In genomic region chrIV:11809708-11810114, ce11 we compare ENCODE assay signal across 2 worm cellular contexts.
A peak's percentile ranks its signal among the peaks of the same experiment; 100 is the strongest.
TF ChIP-seq lines count a peak whose summit lies in the region.

No protein-coding gene starts in this region.

TF ChIP-seq in whole organism, L2 larva, 48 proteins besides CTCF, POLR2A, EP300 and RAD21 (continued from another document):
- peak; percentile 53 for TF ChIP-seq blmp-1 (tag; optimal IDR thresholded peaks at IDR 0.05; lab: Kevin White, UChicago; ENCODE audit: insufficient read depth)
- TF ChIP-seq R02D3.7 (tag; optimal IDR thresholded peaks at IDR 0.05; lab: Kevin White, UChicago), result no peak
- TF ChIP-seq mdl-1 (tag; optimal IDR thresholded peaks at IDR 0.05; lab: Kevin White, UChicago), result peak; percentile 20 to 34
- peak; percentile 87 for TF ChIP-seq F13H6.1 (tag; optimal IDR thresholded peaks at IDR 0.05; lab: Kevin White, UChicago)
- peak; percentile 71 for TF ChIP-seq zag-1 (tag; optimal IDR thresholded peaks at IDR 0.05; lab: Kevin White, UChicago)
- TF ChIP-seq Y55F3AM.14 (GFP tag; optimal IDR thresholded peaks at IDR 0.05; lab: Kevin White, UChicago), result peak; percentile 76
- TF ChIP-seq snpc-4 (tag; optimal IDR thresholded peaks at IDR 0.05; lab: Kevin White, UChicago), result no peak
- TF ChIP-seq ZK546.5 (tag; optimal IDR thresholded peaks at IDR 0.05; lab: Kevin White, UChicago), result no peak
- TF ChIP-seq sma-9 (GFP tag; optimal IDR thresholded peaks at IDR 0.05; lab: Kevin White, UChicago), result peak; percentile 89
- TF ChIP-seq sma-9 (tag; optimal IDR thresholded peaks at IDR 0.05; lab: Kevin White, UChicago), result no peak
- no peak for TF ChIP-seq nhr-10 (tag; optimal IDR thresholded peaks at IDR 0.05; lab: Kevin White, UChicago)

TF ChIP-seq in whole organism, L4 larva, 104 proteins besides CTCF, POLR2A, EP300 and RAD21 (continued from another document):
- peak in 1 of 2 experiments; percentile 65 for TF ChIP-seq hif-1 (tag; optimal IDR thresholded peaks at IDR 0.05; lab: Kevin White, UChicago)
- no peak for TF ChIP-seq lir-3 (tag; optimal IDR thresholded peaks at IDR 0.05; lab: Kevin White, UChicago)
- peak; percentile 83 for TF ChIP-seq nhr-11 (tag; optimal IDR thresholded peaks at IDR 0.05; lab: Kevin White, UChicago)
- TF ChIP-seq nhr-41 (GFP tag; IDR thresholded peaks at IDR 0.05; lab: Robert Waterston, UW), result no peak
- TF ChIP-seq nhr-28 (tag; optimal IDR thresholded peaks at IDR 0.05; lab: Kevin White, UChicago), result peak; percentile 88
- TF ChIP-seq duxl-1 (tag; optimal IDR thresholded peaks at IDR 0.05; lab: Kevin White, UChicago; ENCODE audit: poor library complexity), result no peak
- no peak for TF ChIP-seq T26A8.4 (GFP tag; IDR thresholded peaks at IDR 0.05; lab: Robert Waterston, UW)
- peak; percentile 21 for TF ChIP-seq T20F7.1 (GFP tag; optimal IDR thresholded peaks at IDR 0.05; lab: Kevin White, UChicago)
- no peak for TF ChIP-seq ceh-62 (tag; optimal IDR thresholded peaks at IDR 0.05; lab: Kevin White, UChicago)
- TF ChIP-seq dmd-6 (GFP tag; IDR thresholded peaks at IDR 0.05; lab: Robert Waterston, UW), result peak; percentile 68
- TF ChIP-seq nhr-111 (GFP tag; optimal IDR thresholded peaks at IDR 0.05; lab: Kevin White, UChicago), result no peak
- no peak for TF ChIP-seq lim-7 (GFP tag; IDR thresholded peaks at IDR 0.05; lab: Robert Waterston, UW)
- peak; percentile 81; the same call in 1 of the 2 replicates for TF ChIP-seq hmg-1.1 (GFP tag; IDR thresholded peaks at IDR 0.05; lab: Robert Waterston, UW)
- no peak for TF ChIP-seq mxl-2 (GFP tag; conservative IDR thresholded peaks at IDR 0.05; lab: Robert Waterston, UW)
- no peak for TF ChIP-seq D1046.2 (GFP tag; IDR thresholded peaks at IDR 0.05; lab: Robert Waterston, UW)
- peak; percentile 58 for TF ChIP-seq zag-1 (tag; optimal IDR thresholded peaks at IDR 0.05; lab: Kevin White, UChicago)
- peak; percentile 75; the same call in 1 of the 2 replicates for TF ChIP-seq egl-43 (GFP tag; IDR thresholded peaks at IDR 0.05; lab: Robert Waterston, UW)
- no peak for TF ChIP-seq pqm-1 (tag; optimal IDR thresholded peaks at IDR 0.05; lab: Kevin White, UChicago)
- TF ChIP-seq set-16 (GFP tag; IDR thresholded peaks at IDR 0.05; lab: Robert Waterston, UW), result peak; percentile 52; the same call in 1 of the 2 replicates
- no peak for TF ChIP-seq madf-9 (GFP tag; conservative IDR thresholded peaks at IDR 0.05; lab: Robert Waterston, UW)
- TF ChIP-seq unc-62 (GFP tag; optimal IDR thresholded peaks at IDR 0.05 in 1 of 2; lab: Kevin White, UChicago), result peak in 1 of 2 experiments; percentile 94
- TF ChIP-seq unc-62 (tag; optimal IDR thresholded peaks at IDR 0.05; lab: Kevin White, UChicago), result no peak
- no peak for TF ChIP-seq ztf-7 (tag; optimal IDR thresholded peaks at IDR 0.05; lab: Kevin White, UChicago)
- TF ChIP-seq cey-2 (tag; optimal IDR thresholded peaks at IDR 0.05; lab: Kevin White, UChicago; ENCODE audit: borderline replicate concordance, insufficient read depth), result peak; percentile 45
- peak; percentile 85 for TF ChIP-seq hlh-11 (tag; optimal IDR thresholded peaks at IDR 0.05; lab: Kevin White, UChicago)
- TF ChIP-seq aha-1 (tag; lab: Kevin White, UChicago), result peak; percentile 99
- TF ChIP-seq Y105C5A.15 (GFP tag; IDR thresholded peaks at IDR 0.05; lab: Robert Waterston, UW), result no peak
- TF ChIP-seq R02D3.7 (tag; optimal IDR thresholded peaks at IDR 0.05; lab: Kevin White, UChicago), result no peak
- no peak for TF ChIP-seq F26F4.8 (GFP tag; conservative IDR thresholded peaks at IDR 0.05; lab: Robert Waterston, UW)
- no peak for TF ChIP-seq lin-39 (tag; optimal IDR thresholded peaks at IDR 0.05; lab: Kevin White, UChicago)
- no peak for TF ChIP-seq ZK337.2 (GFP tag; IDR thresholded peaks at IDR 0.05; lab: Robert Waterston, UW)
- TF ChIP-seq lsy-2 (tag; optimal IDR thresholded peaks at IDR 0.05; lab: Kevin White, UChicago), result peak; percentile 52 to 85
- no peak for TF ChIP-seq nhr-42 (GFP tag; IDR thresholded peaks at IDR 0.05; lab: Robert Waterston, UW)
- TF ChIP-seq gei-8 (GFP tag; optimal IDR thresholded peaks at IDR 0.05; lab: Kevin White, UChicago), result no peak
- no peak for TF ChIP-seq ceh-44 (GFP tag; IDR thresholded peaks at IDR 0.05; lab: Robert Waterston, UW)
- peak; percentile 60 for TF ChIP-seq dpl-1 (GFP tag; optimal IDR thresholded peaks at IDR 0.05; lab: Kevin White, UChicago)
- no peak for TF ChIP-seq lin-1 (GFP tag; IDR thresholded peaks at IDR 0.05; lab: Robert Waterston, UW)
- peak; percentile 57 to 82 for TF ChIP-seq mdl-1 (tag; optimal IDR thresholded peaks at IDR 0.05; lab: Kevin White, UChicago)
- TF ChIP-seq lin-29 (GFP tag; IDR thresholded peaks at IDR 0.05; lab: Robert Waterston, UW), result no peak
- no peak for TF ChIP-seq ztf-11 (tag; optimal IDR thresholded peaks at IDR 0.05; lab: Kevin White, UChicago)
- no peak for TF ChIP-seq unc-39 (tag; optimal IDR thresholded peaks at IDR 0.05; lab: Kevin White, UChicago)
- TF ChIP-seq daf-12 (tag; optimal IDR thresholded peaks at IDR 0.05; lab: Kevin White, UChicago), result no peak
- TF ChIP-seq ceh-32 (tag; optimal IDR thresholded peaks at IDR 0.05; lab: Kevin White, UChicago; ENCODE audit: poor library complexity), result no peak
- no peak for TF ChIP-seq zip-2 (tag; optimal IDR thresholded peaks at IDR 0.05; lab: Kevin White, UChicago)
- TF ChIP-seq ceh-20 (GFP tag; IDR thresholded peaks at IDR 0.05; lab: Robert Waterston, UW), result peak; percentile 73; the same call in 1 of the 2 replicates
- no peak for TF ChIP-seq zfp-3 (GFP tag; conservative IDR thresholded peaks at IDR 0.05; lab: Robert Waterston, UW)
- TF ChIP-seq zip-11 (GFP tag; IDR thresholded peaks at IDR 0.05; lab: Robert Waterston, UW), result no peak
- TF ChIP-seq nhr-6 (tag; optimal IDR thresholded peaks at IDR 0.05; lab: Kevin White, UChicago), result no peak
- no peak for TF ChIP-seq F49E8.2 (tag; optimal IDR thresholded peaks at IDR 0.05; lab: Kevin White, UChicago; ENCODE audit: borderline replicate concordance)
- TF ChIP-seq ctbp-1 (GFP tag; IDR thresholded peaks at IDR 0.05; lab: Robert Waterston, UW), result peak; percentile 70; the same call in 1 of the 2 replicates
- no peak for TF ChIP-seq spr-1 (tag; optimal IDR thresholded peaks at IDR 0.05; lab: Kevin White, UChicago)
- TF ChIP-seq mep-1 (tag; optimal IDR thresholded peaks at IDR 0.05; lab: Kevin White, UChicago), result peak; percentile 87
- peak; percentile 51 for TF ChIP-seq nhr-48 (tag; optimal IDR thresholded peaks at IDR 0.05; lab: Kevin White, UChicago)
- no peak for TF ChIP-seq nhr-76 (tag; optimal IDR thresholded peaks at IDR 0.05; lab: Kevin White, UChicago)
- peak; percentile 90 for TF ChIP-seq fkh-10 (GFP tag; optimal IDR thresholded peaks at IDR 0.05; lab: Kevin White, UChicago)
